Worm (Caenorhabditis elegans) whole organism, late embryonic: Measurements from ENCODE around the gene F36D4.6.

Source experiments
- C38D4.7 ChIP-seq: fragments of 200-800 bp; sonication (Bioruptor generic); optimal IDR thresholded peaks from 2 replicates; lab custom pipeline; 2018; ENCODE audit warnings: mild to moderate bottlenecking, missing genetic modification characterization, moderate library complexity, missing compliant biosample characterization
- F13H6.1 ChIP-seq: sonication (generic microtip); optimal IDR thresholded peaks from 2 replicates; lab custom pipeline; 2016; ENCODE audit warnings: missing genetic modification characterization, missing compliant biosample characterization
- T23F11.4 ChIP-seq: fragments of 200-800 bp; sonication (Bioruptor generic); optimal IDR thresholded peaks from 2 replicates; lab custom pipeline; 2018; ENCODE audit warnings: mild to moderate bottlenecking, missing genetic modification characterization, missing compliant biosample characterization
- Y22D7AL.16 ChIP-seq: sonication (generic microtip); optimal IDR thresholded peaks from 2 replicates; lab custom pipeline; 2016; ENCODE audit warnings: missing genetic modification characterization, missing compliant biosample characterization
- ama-1 ChIP-seq: fragments of 150-350 bp; optimal IDR thresholded peaks from 2 replicates; lab custom pipeline; 2014
- ceh-14 ChIP-seq: sonication (generic microtip); optimal IDR thresholded peaks from 2 replicates; lab custom pipeline; 2016; ENCODE audit warnings: missing genotype, missing genetic modification characterization, missing compliant biosample characterization
- ceh-22 ChIP-seq: sonication (generic microtip); optimal IDR thresholded peaks from 2 replicates; lab custom pipeline; 2017; ENCODE audit warnings: missing biosample characterization, missing genetic modification characterization
- ceh-24 ChIP-seq: sonication (generic microtip); optimal IDR thresholded peaks from 2 replicates; lab custom pipeline; 2016; ENCODE audit warnings: mild to moderate bottlenecking, missing genetic modification characterization, missing compliant biosample characterization
- ceh-30 ChIP-seq: fragments of 150-350 bp; optimal IDR thresholded peaks from 2 replicates; lab custom pipeline; 2014; ENCODE audit warnings: missing biosample characterization, missing genetic modification characterization
- ceh-31 ChIP-seq: sonication (generic microtip); optimal IDR thresholded peaks from 2 replicates; lab custom pipeline; 2016; ENCODE audit warnings: missing genetic modification characterization, missing compliant biosample characterization
- ceh-6 ChIP-seq: fragments of 200-800 bp; sonication (Bioruptor generic); optimal IDR thresholded peaks from 2 replicates; lab custom pipeline; 2018; ENCODE audit warnings: mild to moderate bottlenecking, missing genetic modification characterization, missing compliant biosample characterization
- dve-1 ChIP-seq: sonication (generic microtip); optimal IDR thresholded peaks from 2 replicates; lab custom pipeline; 2017; ENCODE audit warnings: antibody characterized with exemption, mild to moderate bottlenecking, missing genetic modification characterization, missing compliant biosample characterization
- elt-4 ChIP-seq: sonication (generic microtip); optimal IDR thresholded peaks from 2 replicates; lab custom pipeline; 2016; ENCODE audit warnings: missing genetic modification characterization, missing compliant biosample characterization
- ets-4 ChIP-seq: sonication (generic microtip); optimal IDR thresholded peaks from 2 replicates; lab custom pipeline; 2016; ENCODE audit warnings: missing genetic modification characterization, missing compliant biosample characterization
- fkh-10 ChIP-seq: fragments of 150-350 bp; optimal IDR thresholded peaks from 2 replicates; lab custom pipeline; 2014; ENCODE audit warnings: missing biosample characterization, missing genetic modification reagents, missing genetic modification characterization
- fkh-6 ChIP-seq: sonication (generic microtip); optimal IDR thresholded peaks from 2 replicates; lab custom pipeline; 2016; ENCODE audit warnings: missing genetic modification characterization, missing compliant biosample characterization
- hlh-13 ChIP-seq: fragments of 200-800 bp; sonication (Bioruptor generic); optimal IDR thresholded peaks from 2 replicates; lab custom pipeline; 2018; ENCODE audit warnings: mild to moderate bottlenecking, missing genetic modification characterization, missing compliant biosample characterization
- hlh-15 ChIP-seq: sonication (generic microtip); optimal IDR thresholded peaks from 2 replicates; lab custom pipeline; 2016; ENCODE audit warnings: missing genetic modification characterization, missing compliant biosample characterization
- hlh-6 ChIP-seq: sonication (generic microtip); optimal IDR thresholded peaks from 2 replicates; lab custom pipeline; 2016; ENCODE audit warnings: missing genotype, missing genetic modification characterization, missing compliant biosample characterization
- lin-11 ChIP-seq: fragments of 200-800 bp; sonication (Bioruptor generic); optimal IDR thresholded peaks from 2 replicates; lab custom pipeline; 2018; ENCODE audit warnings: mild to moderate bottlenecking, missing genetic modification characterization, missing compliant biosample characterization
- madf-2 ChIP-seq: sonication (generic microtip); optimal IDR thresholded peaks from 2 replicates; lab custom pipeline; 2017; ENCODE audit warnings: missing genetic modification characterization, missing compliant biosample characterization
- mec-3 ChIP-seq: sonication (generic microtip); optimal IDR thresholded peaks from 2 replicates; lab custom pipeline; 2016; ENCODE audit warnings: borderline replicate concordance, missing genetic modification characterization, missing compliant biosample characterization
- nfya-1 ChIP-seq: sonication (generic microtip); optimal IDR thresholded peaks from 2 replicates; lab custom pipeline; 2017; ENCODE audit warnings: missing genetic modification characterization, mild to moderate bottlenecking, missing compliant biosample characterization, antibody characterized with exemption, moderate library complexity
- npax-4 ChIP-seq: sonication (generic microtip); optimal IDR thresholded peaks from 2 replicates; lab custom pipeline; 2016; ENCODE audit warnings: missing genetic modification characterization, missing compliant biosample characterization
- odd-2 ChIP-seq: sonication (generic microtip); optimal IDR thresholded peaks from 2 replicates; lab custom pipeline; 2017; ENCODE audit warnings: antibody characterized with exemption, mild to moderate bottlenecking, missing genetic modification characterization, missing compliant biosample characterization
- pag-3 ChIP-seq: sonication (generic microtip); optimal IDR thresholded peaks from 2 replicates; lab custom pipeline; 2016; ENCODE audit warnings: missing compliant biosample characterization, missing genetic modification characterization, borderline replicate concordance
- pat-9 ChIP-seq: fragments of 200-800 bp; sonication (Bioruptor generic); optimal IDR thresholded peaks from 2 replicates; lab custom pipeline; 2018; ENCODE audit warnings: mild to moderate bottlenecking, missing genetic modification characterization, moderate library complexity, missing compliant biosample characterization
- pax-1 ChIP-seq: fragments of 150-350 bp; optimal IDR thresholded peaks from 2 replicates; lab custom pipeline; 2014; ENCODE audit warnings: missing biosample characterization, missing genetic modification characterization
- pha-2 ChIP-seq: sonication (generic microtip); optimal IDR thresholded peaks from 2 replicates; lab custom pipeline; 2017; ENCODE audit warnings: mild to moderate bottlenecking, missing genetic modification characterization, missing compliant biosample characterization
- pros-1 ChIP-seq: fragments of 150-350 bp; optimal IDR thresholded peaks from 2 replicates; lab custom pipeline; 2014; ENCODE audit warnings: missing biosample characterization, missing genetic modification reagents, missing genetic modification characterization
- rnt-1 ChIP-seq: sonication (generic microtip); optimal IDR thresholded peaks from 2 replicates; lab custom pipeline; 2016; ENCODE audit warnings: missing genetic modification characterization, missing compliant biosample characterization
- tbx-7 ChIP-seq: sonication (generic microtip); optimal IDR thresholded peaks from 2 replicates; lab custom pipeline; 2016; ENCODE audit warnings: missing genotype, missing genetic modification characterization, missing compliant biosample characterization
- ttx-3 ChIP-seq: sonication (generic microtip); optimal IDR thresholded peaks from 2 replicates; lab custom pipeline; 2016; ENCODE audit warnings: missing genetic modification reagents, missing genetic modification characterization, missing compliant biosample characterization
- unc-42 ChIP-seq: sonication (generic microtip); optimal IDR thresholded peaks from 2 replicates; lab custom pipeline; 2016; ENCODE audit warnings: missing genotype, missing genetic modification characterization, missing compliant biosample characterization
- unc-55 ChIP-seq: sonication (generic microtip); optimal IDR thresholded peaks from 2 replicates; lab custom pipeline; 2017; ENCODE audit warnings: missing biosample characterization, missing genetic modification reagents, missing genetic modification characterization
- unc-86 ChIP-seq: sonication (generic microtip); optimal IDR thresholded peaks from 2 replicates; lab custom pipeline; 2016; ENCODE audit warnings: missing genetic modification characterization, missing compliant biosample characterization
- ztf-16 ChIP-seq: sonication (generic microtip); optimal IDR thresholded peaks from 2 replicates; lab custom pipeline; 2017; ENCODE audit warnings: missing genetic modification characterization, missing compliant biosample characterization

The F36D4.6 gene

ce11 chrV:9408869-9409268 lies 18.1 kb downstream of the F36D4.6 start:
- TF ChIP-seq C38D4.7 (GFP tag; lab: Kevin White, UChicago) (no peak), unc-86 (no peak), tbx-7 (tag; lab: Kevin White, UChicago) (no peak), F13H6.1 (tag; lab: Kevin White, UChicago) (no peak), unc-42 (tag; lab: Kevin White, UChicago) (peak; percentile 50), dve-1 (tag; lab: Kevin White, UChicago) (no peak)
- TF ChIP-seq, all 69 proteins: peak for 1

- TF ChIP-seq unc-86: no peak
- no peak for TF ChIP-seq pros-1 (tag; lab: Kevin White, UChicago)
- TF ChIP-seq pag-3: no peak
- TF ChIP-seq dve-1 (tag; lab: Kevin White, UChicago): no peak
- TF ChIP-seq elt-4 (tag; lab: Kevin White, UChicago): no peak
- no peak for TF ChIP-seq ceh-6 (GFP tag; lab: Kevin White, UChicago)
- TF ChIP-seq ttx-3 (tag; lab: Kevin White, UChicago): no peak
- TF ChIP-seq ceh-30: no peak
- TF ChIP-seq ztf-16: no peak
- no peak for TF ChIP-seq ceh-22
- no peak for TF ChIP-seq T23F11.4 (GFP tag; lab: Kevin White, UChicago)
- no peak for TF ChIP-seq hlh-13 (GFP tag; lab: Kevin White, UChicago)
- TF ChIP-seq rnt-1 (tag; lab: Kevin White, UChicago): no peak
- no peak for TF ChIP-seq ama-1 (lab: Kevin White, UChicago)
These were observed 20.1 kb downstream of the F36D4.6 start for ce11 chrV:9406890-9407289.

DNA sequence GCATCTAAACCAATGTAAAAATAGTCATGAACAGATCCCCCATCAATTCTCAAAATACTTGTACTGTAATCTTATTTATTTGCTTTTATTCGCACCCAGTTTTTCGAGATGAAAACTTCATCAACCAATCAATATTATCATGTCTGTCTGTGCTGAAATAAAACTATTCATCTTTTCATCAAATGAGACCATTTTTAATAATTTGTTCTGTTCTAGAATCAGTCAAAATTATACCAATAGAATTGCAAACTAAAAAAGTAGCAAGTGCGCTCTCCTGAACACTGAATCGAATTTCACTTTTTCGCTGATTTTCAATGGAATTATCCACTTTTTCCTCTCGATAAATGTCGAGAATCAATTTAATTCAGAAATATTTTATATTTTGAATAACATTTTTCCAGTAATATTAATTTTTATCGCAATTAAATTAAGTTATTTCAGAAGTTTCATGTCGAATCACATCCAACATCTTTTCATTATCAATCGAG lies 27.0 kb downstream of the F36D4.6 start, which contains the start of gene trpp-4:
trpp-4 (plus strand) TSS at position 442 of the 488 bp plus-strand sequence.
- peak; percentile 54 for TF ChIP-seq unc-42 (tag; lab: Kevin White, UChicago)
- TF ChIP-seq T23F11.4 (GFP tag; lab: Kevin White, UChicago): no peak
- TF ChIP-seq, all 69 proteins: peak for 1

- TF ChIP-seq odd-2: no peak
- TF ChIP-seq T23F11.4 (GFP tag; lab: Kevin White, UChicago): no peak
- peak; percentile 77 for TF ChIP-seq ceh-31
- no peak for TF ChIP-seq fkh-6 (tag; lab: Kevin White, UChicago)
These were observed 31.9 kb downstream of the F36D4.6 start for ce11 chrV:9394938-9395639.

DNA sequence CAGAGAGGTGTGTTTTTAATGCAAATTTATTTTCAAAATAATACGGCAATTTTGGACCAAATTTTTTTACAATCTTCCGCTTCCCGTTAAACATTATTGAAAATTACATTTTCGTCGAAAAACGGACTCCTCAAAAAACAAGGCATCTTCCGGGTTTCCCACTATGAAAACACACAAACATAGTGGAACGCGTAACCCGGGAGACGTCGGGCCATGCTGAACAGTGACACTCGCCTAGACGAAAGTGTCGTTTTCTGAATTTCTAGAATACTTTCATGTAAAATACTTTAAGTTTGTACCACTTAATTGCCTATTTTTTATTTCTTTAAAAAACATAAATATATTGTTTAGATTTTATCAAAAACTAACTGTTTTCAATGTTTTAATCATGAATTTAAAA lies 35.0 kb downstream of the F36D4.6 start:
- TF ChIP-seq ceh-24 (tag; lab: Kevin White, UChicago) (no peak), hlh-6 (no peak), fkh-10 (GFP tag; lab: Kevin White, UChicago) (no peak), mec-3 (no peak), madf-2 (tag; lab: Kevin White, UChicago) (no peak), pha-2 (tag; lab: Kevin White, UChicago) (no peak), ets-4 (tag; lab: Kevin White, UChicago) (no peak), pros-1 (tag; lab: Kevin White, UChicago) (no peak), lin-11 (no peak), ceh-14 (no peak), pax-1 (tag; lab: Kevin White, UChicago) (no peak), unc-55 (no peak), npax-4 (tag; lab: Kevin White, UChicago) (no peak)

DNA sequence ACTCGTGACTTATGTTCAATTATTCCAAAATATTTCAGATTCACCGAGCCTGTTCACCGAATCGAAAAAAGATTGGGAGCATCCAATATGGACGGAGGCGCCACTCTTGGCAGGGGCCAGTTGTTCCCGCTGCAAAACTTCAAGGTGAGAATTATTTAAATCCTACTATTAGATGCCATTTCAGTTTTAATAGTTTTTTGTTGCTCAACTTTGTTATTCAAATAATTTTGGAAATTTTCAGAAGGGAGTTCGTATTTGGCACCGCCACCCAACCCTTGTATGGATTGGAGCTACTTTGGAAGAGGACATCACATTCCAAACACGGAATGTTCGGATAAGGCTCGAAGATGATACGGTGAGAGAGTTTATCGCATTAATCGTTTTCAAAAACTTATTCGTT lies 40.8 kb downstream of the F36D4.6 start, which contains the start of gene hum-2:
hum-2 (plus strand) TSS at position 33 of the 400 bp plus-strand sequence.
- TF ChIP-seq hlh-15 (tag; lab: Kevin White, UChicago) (no peak), nfya-1 (tag; lab: Kevin White, UChicago) (no peak), ceh-6 (GFP tag; lab: Kevin White, UChicago) (no peak), lin-11 (no peak), pax-1 (tag; lab: Kevin White, UChicago) (no peak), Y22D7AL.16 (tag; lab: Kevin White, UChicago) (no peak), pat-9 (tag; lab: Kevin White, UChicago) (no peak)
